Fruit fly (Drosophila melanogaster) whole organism, embryonic: ENCODE results near the gene CG1463.
A peak's percentile ranks its signal among the peaks of the same experiment; 100 is the strongest.

Source experiments
- ATbp ChIP-seq: fragments of 200-800 bp; sonication (Bioruptor generic); optimal IDR thresholded peaks from 2 replicates; lab custom pipeline; 2017; ENCODE audit warnings: missing biosample characterization, mild to moderate bottlenecking, missing genetic modification characterization, missing genetic modification reagents
- Aef1 ChIP-seq: fragments of 200-800 bp; sonication (Bioruptor generic); IDR thresholded peaks from 3 replicates; pipeline ENCODE4 v1.3.6; 2022; ENCODE audit warnings: missing biosample characterization, missing genetic modification characterization
- B-H2 ChIP-seq: fragments of 200-800 bp; sonication (Bioruptor generic); optimal IDR thresholded peaks from 2 replicates; lab custom pipeline; 2018; ENCODE audit warnings: missing biosample characterization, mild to moderate bottlenecking, missing genetic modification characterization
- Bgb ChIP-seq: fragments of 200-800 bp; sonication (Bioruptor generic); IDR thresholded peaks from 2 replicates; pipeline ENCODE4 v1.3.6; 2022; ENCODE audit warnings: missing biosample characterization, missing genetic modification characterization; ENCODE audit not compliant: partially characterized antibody
- CG10979 ChIP-seq: fragments of 200-800 bp; sonication (Bioruptor generic); optimal IDR thresholded peaks from 2 replicates; lab custom pipeline; 2018; ENCODE audit warnings: missing biosample characterization, mild to moderate bottlenecking, missing genetic modification characterization, moderate library complexity
- CG12236 ChIP-seq: fragments of 200-800 bp; sonication (Bioruptor generic); optimal IDR thresholded peaks from 2 replicates; lab custom pipeline; 2016; ENCODE audit warnings: missing biosample characterization, missing genetic modification characterization
- CG12744 ChIP-seq: fragments of 200-800 bp; sonication (Bioruptor generic); optimal IDR thresholded peaks from 2 replicates; lab custom pipeline; 2016; ENCODE audit warnings: missing biosample characterization, missing genetic modification characterization
- CG14710 ChIP-seq: fragments of 200-800 bp; sonication (Bioruptor generic); optimal IDR thresholded peaks from 3 replicates; lab custom pipeline; 2019; ENCODE audit warnings: missing biosample characterization, mild to moderate bottlenecking, missing genetic modification characterization, moderate library complexity
- CG15601 ChIP-seq: fragments of 200-800 bp; sonication (Bioruptor generic); optimal IDR thresholded peaks from 3 replicates; lab custom pipeline; 2019; ENCODE audit warnings: missing biosample characterization, mild to moderate bottlenecking, missing genetic modification characterization, moderate library complexity
- CG1603 ChIP-seq: fragments of 200-800 bp; sonication (Bioruptor generic); optimal IDR thresholded peaks from 2 replicates; lab custom pipeline; 2019; ENCODE audit warnings: missing biosample characterization, mild to moderate bottlenecking, missing genetic modification characterization, moderate library complexity
- CG17328 ChIP-seq: fragments of 200-800 bp; sonication (Bioruptor generic); IDR thresholded peaks from 2 replicates; pipeline ENCODE4 v1.3.6; 2022; ENCODE audit warnings: missing biosample characterization, missing genetic modification characterization
- CG17359 ChIP-seq: fragments of 200-800 bp; sonication (Bioruptor generic); optimal IDR thresholded peaks from 3 replicates; lab custom pipeline; 2018; ENCODE audit warnings: missing biosample characterization, mild to moderate bottlenecking, missing genetic modification characterization, moderate library complexity
- CG17361 ChIP-seq: fragments of 200-800 bp; sonication (Bioruptor generic); IDR thresholded peaks from 3 replicates; pipeline ENCODE4 v1.3.6; 2022; ENCODE audit warnings: missing biosample characterization, missing genetic modification characterization
- CG17568 ChIP-seq: fragments of 200-800 bp; sonication (Bioruptor generic); optimal IDR thresholded peaks from 2 replicates; lab custom pipeline; 2018; ENCODE audit warnings: missing biosample characterization, mild to moderate bottlenecking, missing genetic modification characterization, moderate library complexity
- CG17802 ChIP-seq: fragments of 200-800 bp; sonication (Bioruptor generic); optimal IDR thresholded peaks from 2 replicates; lab custom pipeline; 2018; ENCODE audit warnings: missing biosample characterization, mild to moderate bottlenecking, missing genetic modification characterization, moderate library complexity
- CG2712 ChIP-seq: fragments of 200-800 bp; optimal IDR thresholded peaks from 3 replicates; lab custom pipeline; 2019; ENCODE audit warnings: missing biosample characterization, mild to moderate bottlenecking, missing genetic modification characterization, moderate library complexity
- CG2889 ChIP-seq: fragments of 200-800 bp; sonication (Bioruptor generic); IDR thresholded peaks from 3 replicates; pipeline ENCODE4 v1.3.6; 2022; ENCODE audit warnings: missing biosample characterization, missing genetic modification characterization
- CG32767 ChIP-seq: fragments of 200-800 bp; sonication (Bioruptor generic); IDR thresholded peaks from 2 replicates; pipeline ENCODE4 v1.3.6; 2022; ENCODE audit warnings: missing biosample characterization, missing genetic modification characterization
- CG34422 ChIP-seq: fragments of 200-800 bp; sonication (Bioruptor generic); IDR thresholded peaks from 3 replicates; pipeline ENCODE4 v1.3.6; 2022; ENCODE audit warnings: missing biosample characterization, missing genetic modification characterization
- CG6813 ChIP-seq: fragments of 200-800 bp; sonication (Bioruptor generic); optimal IDR thresholded peaks from 2 replicates; lab custom pipeline; 2017; ENCODE audit warnings: missing biosample characterization, missing genetic modification characterization, mild to moderate bottlenecking, moderate library complexity, missing genetic modification reagents
- CG7786 ChIP-seq: fragments of 200-800 bp; sonication (Bioruptor generic); optimal IDR thresholded peaks from 2 replicates; lab custom pipeline; 2016; ENCODE audit warnings: missing biosample characterization, missing genetic modification characterization
- CG8359 ChIP-seq: fragments of 200-800 bp; sonication (Bioruptor generic); optimal IDR thresholded peaks from 2 replicates; lab custom pipeline; 2017; ENCODE audit warnings: missing biosample characterization, mild to moderate bottlenecking, missing genetic modification characterization, borderline replicate concordance
- CG8944 ChIP-seq: fragments of 200-800 bp; sonication (Bioruptor generic); optimal IDR thresholded peaks from 3 replicates; lab custom pipeline; 2016; ENCODE audit warnings: missing biosample characterization, missing genetic modification characterization
- Chrac-16 ChIP-seq: fragments of 200-800 bp; sonication (Bioruptor generic); optimal IDR thresholded peaks from 3 replicates; lab custom pipeline; 2016; ENCODE audit warnings: missing biosample characterization, missing genetic modification characterization
- Drgx ChIP-seq: fragments of 200-800 bp; sonication (Bioruptor generic); IDR thresholded peaks from 2 replicates; pipeline ENCODE4 v1.3.6; 2022; ENCODE audit warnings: missing biosample characterization, missing genetic modification characterization
- HLH54F ChIP-seq: fragments of 200-800 bp; sonication (Bioruptor generic); optimal IDR thresholded peaks from 3 replicates; lab custom pipeline; 2016; ENCODE audit warnings: missing biosample characterization, missing genetic modification characterization
- Hand ChIP-seq: fragments of 200-800 bp; sonication (Bioruptor generic); optimal IDR thresholded peaks from 2 replicates; lab custom pipeline; 2017; ENCODE audit warnings: mild to moderate bottlenecking, missing biosample characterization, missing genetic modification reagents, missing genetic modification characterization
- Hr51 ChIP-seq, 2 experiments: fragments of 200-800 bp; sonication (Bioruptor generic); optimal IDR thresholded peaks; 2 replicates in 1 of 2; 3 replicates in 1 of 2; lab custom pipeline; 2016 to 2018; ENCODE audit warnings: missing biosample characterization in 2 of 2, missing genetic modification characterization in 2 of 2, mild to moderate bottlenecking in 1 of 2, moderate library complexity in 1 of 2
- Nf-YA ChIP-seq: fragments of 200-800 bp; sonication (Bioruptor generic); IDR thresholded peaks from 2 replicates; pipeline ENCODE4 v1.3.6; 2022; ENCODE audit warnings: missing biosample characterization, missing genetic modification characterization
- Rx ChIP-seq: fragments of 200-800 bp; sonication (Bioruptor generic); IDR thresholded peaks from 2 replicates; pipeline ENCODE4 v1.3.6; 2022; ENCODE audit warnings: missing biosample characterization, missing genetic modification characterization
- Six4 ChIP-seq: fragments of 200-800 bp; sonication (Bioruptor generic); optimal IDR thresholded peaks from 2 replicates; lab custom pipeline; 2016; ENCODE audit warnings: missing biosample characterization, missing genetic modification characterization
- chm ChIP-seq: fragments of 200-800 bp; sonication (Bioruptor generic); IDR thresholded peaks from 2 replicates; pipeline ENCODE4 v1.3.6; 2022; ENCODE audit warnings: missing biosample characterization, missing genetic modification characterization
- chn ChIP-seq: fragments of 200-800 bp; sonication (Bioruptor generic); optimal IDR thresholded peaks from 2 replicates; lab custom pipeline; 2016; ENCODE audit warnings: missing biosample characterization, missing genetic modification characterization
- crc ChIP-seq: fragments of 200-800 bp; sonication (Bioruptor generic); optimal IDR thresholded peaks from 2 replicates; lab custom pipeline; 2016; ENCODE audit warnings: missing biosample characterization, missing genetic modification characterization
- dmrt99B ChIP-seq: fragments of 200-800 bp; sonication (Bioruptor generic); optimal IDR thresholded peaks from 2 replicates; lab custom pipeline; 2018; ENCODE audit warnings: missing biosample characterization, mild to moderate bottlenecking, missing genetic modification characterization, moderate library complexity
- fd3F ChIP-seq: fragments of 200-800 bp; sonication (Bioruptor generic); optimal IDR thresholded peaks from 2 replicates; lab custom pipeline; 2018; ENCODE audit warnings: missing biosample characterization, mild to moderate bottlenecking, missing genetic modification characterization, moderate library complexity
- grau ChIP-seq: fragments of 200-800 bp; optimal IDR thresholded peaks from 3 replicates; lab custom pipeline; 2019; ENCODE audit warnings: missing biosample characterization, mild to moderate bottlenecking, missing genetic modification characterization, moderate library complexity
- grn ChIP-seq: fragments of 200-800 bp; sonication (Bioruptor generic); optimal IDR thresholded peaks from 3 replicates; lab custom pipeline; 2017; ENCODE audit warnings: missing biosample characterization, missing genetic modification characterization
- ind ChIP-seq: fragments of 200-800 bp; sonication (Bioruptor generic); optimal IDR thresholded peaks from 3 replicates; lab custom pipeline; 2016; ENCODE audit warnings: missing biosample characterization, missing genetic modification characterization
- jing ChIP-seq: fragments of 200-800 bp; sonication (Bioruptor generic); optimal IDR thresholded peaks from 2 replicates; lab custom pipeline; 2018; ENCODE audit warnings: missing biosample characterization, mild to moderate bottlenecking, missing genetic modification characterization
- kni ChIP-seq: fragments of 200-800 bp; sonication (Bioruptor generic); optimal IDR thresholded peaks from 3 replicates; lab custom pipeline; 2017; ENCODE audit warnings: mild to moderate bottlenecking, missing biosample characterization, missing genetic modification reagents, missing genetic modification characterization
- otp ChIP-seq: fragments of 200-800 bp; sonication (Bioruptor generic); IDR thresholded peaks from 3 replicates; pipeline ENCODE4, ENCODE4 v1.3.6; 2022; ENCODE audit warnings: missing biosample characterization, missing genetic modification characterization
- row ChIP-seq: fragments of 200-800 bp; sonication (Bioruptor generic); IDR thresholded peaks from 3 replicates; pipeline ENCODE4 v1.3.6; 2022; ENCODE audit warnings: missing biosample characterization, missing genetic modification characterization
- run ChIP-seq: fragments of 200-800 bp; sonication (Bioruptor generic); optimal IDR thresholded peaks from 3 replicates; lab custom pipeline; 2018; ENCODE audit warnings: missing biosample characterization, mild to moderate bottlenecking, missing genetic modification characterization
- slp2 ChIP-seq: fragments of 200-800 bp; sonication (Bioruptor generic); optimal IDR thresholded peaks from 2 replicates; lab custom pipeline; 2016; ENCODE audit warnings: missing biosample characterization, missing genetic modification characterization
- sob ChIP-seq: fragments of 200-800 bp; sonication (Bioruptor generic); IDR thresholded peaks from 2 replicates; pipeline ENCODE4 v1.3.6; 2022; ENCODE audit warnings: missing biosample characterization, missing genetic modification characterization
- sqz ChIP-seq: fragments of 200-800 bp; sonication (Bioruptor generic); optimal IDR thresholded peaks from 3 replicates; lab custom pipeline; 2018; ENCODE audit warnings: missing biosample characterization, mild to moderate bottlenecking, missing genetic modification characterization
- ttk ChIP-seq: fragments of 200-800 bp; sonication (Bioruptor generic); IDR thresholded peaks from 2 replicates; pipeline ENCODE4 v2.1.2; 2022; ENCODE audit warnings: missing biosample characterization, missing genetic modification characterization
- zf30C ChIP-seq: fragments of 200-800 bp; sonication (Bioruptor generic); optimal IDR thresholded peaks from 3 replicates; lab custom pipeline; 2018; ENCODE audit warnings: missing biosample characterization, mild to moderate bottlenecking, missing genetic modification characterization
- zfh2 ChIP-seq: fragments of 200-800 bp; sonication (Bioruptor generic); optimal IDR thresholded peaks from 2 replicates; lab custom pipeline; 2016; ENCODE audit warnings: missing biosample characterization, missing genetic modification characterization

The CG1463 gene

DNA sequence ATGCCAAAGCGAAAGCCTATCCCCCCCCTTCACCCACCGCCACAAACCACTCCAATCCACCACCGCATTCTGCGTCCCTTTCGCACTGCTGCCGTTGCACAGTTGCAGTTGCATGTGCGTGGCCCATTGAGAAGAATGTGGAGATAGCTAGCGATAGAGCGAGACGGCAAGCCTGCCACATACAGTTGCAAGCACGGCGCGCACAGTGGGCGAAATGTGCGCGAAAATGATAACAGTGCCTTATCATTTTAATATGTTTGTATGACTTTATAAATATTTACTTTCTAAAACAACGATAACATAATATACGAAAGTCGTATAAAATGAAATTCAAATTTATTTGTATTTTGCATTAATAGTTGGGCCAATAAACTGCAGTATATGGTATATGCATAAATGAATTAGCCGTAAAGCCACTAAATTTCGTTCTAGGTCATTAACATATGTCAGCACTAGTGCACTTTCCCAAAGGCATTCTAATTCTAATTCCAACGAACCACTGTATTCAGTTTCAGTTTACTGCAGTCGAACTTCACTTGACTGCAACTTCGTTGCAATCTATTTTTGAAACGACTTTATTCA lies 35.5 kb downstream of the CG1463 start:
- TF ChIP-seq CG14710 (peak; percentile 85), ind (peak; percentile 42), CG12236 (GFP tag; lab: Kevin White, UChicago) (peak; percentile 57), CG10979 (tag; lab: Kevin White, UChicago) (peak; percentile 90), CG34422 (no peak), Drgx (GFP tag; lab: Robert Waterston, UW) (peak; percentile 86), chn (peak; percentile 78), grau (tag; lab: Kevin White, UChicago) (peak; percentile 66), fd3F (GFP tag; lab: Kevin White, UChicago) (no peak), crc (GFP tag; lab: Kevin White, UChicago) (no peak), CG2712 (tag; lab: Kevin White, UChicago) (peak; percentile 86), Rx (0 out of 2 replicates have a peak, but pooled peaks have one; percentile 22), slp2 (GFP tag; lab: Kevin White, UChicago) (peak; percentile 51), sob (GFP tag; lab: Robert Waterston, UW) (no peak), Aef1 (GFP tag; lab: Robert Waterston, UW) (no peak), ATbp (GFP tag; lab: Kevin White, UChicago) (peak; percentile 61), sqz (GFP tag; lab: Kevin White, UChicago) (peak; percentile 32), jing (GFP tag; lab: Kevin White, UChicago) (peak; percentile 49), HLH54F (GFP tag; lab: Kevin White, UChicago) (peak; percentile 15), Nf-YA (GFP tag; lab: Robert Waterston, UW) (0 out of 2 replicates have a peak, but pooled peaks have one; percentile 6), CG12744 (no peak), B-H2 (GFP tag; lab: Kevin White, UChicago) (no peak), CG32767 (GFP tag; lab: Robert Waterston, UW) (peak; percentile 46; the same call in 1 of the 2 replicates), CG8944 (GFP tag; lab: Kevin White, UChicago) (peak; percentile 9), CG17361 (GFP tag; lab: Robert Waterston, UW) (peak; percentile 91), CG15601 (peak; percentile 72), zf30C (GFP tag; lab: Kevin White, UChicago) (no peak), Hr51 (GFP tag; optimal IDR thresholded peaks at IDR 0.05; lab: Kevin White, UChicago) (peak in 1 of 2 experiments; percentile 48), Six4 (GFP tag; lab: Kevin White, UChicago) (peak; percentile 72), otp (peak; percentile 62; the same call in 1 of the 3 replicates), zfh2 (GFP tag; lab: Kevin White, UChicago) (no peak), kni (GFP tag; lab: Kevin White, UChicago) (no peak), Bgb (GFP tag; lab: Robert Waterston, UW) (no peak), chm (GFP tag; lab: Robert Waterston, UW) (no peak; the same call in 1 of the 2 replicates), grn (GFP tag; lab: Kevin White, UChicago) (no peak), row (GFP tag; lab: Robert Waterston, UW) (peak; percentile 60), CG7786 (GFP tag; lab: Kevin White, UChicago) (no peak), CG17568 (GFP tag; lab: Kevin White, UChicago) (peak; percentile 12), CG6813 (GFP tag; lab: Kevin White, UChicago) (peak; percentile 62), CG17328 (peak; percentile 61), CG8359 (GFP tag; lab: Kevin White, UChicago) (peak; percentile 70), CG2889 (GFP tag; lab: Robert Waterston, UW) (no peak), ttk (GFP tag; lab: Robert Waterston, UW) (no peak), CG17359 (tag; lab: Kevin White, UChicago) (peak; percentile 57), dmrt99B (tag; lab: Kevin White, UChicago) (peak; percentile 68), run (tag; lab: Kevin White, UChicago) (no peak), Hand (no peak), CG17802 (no peak), Chrac-16 (peak; percentile 64), CG1603 (tag; lab: Kevin White, UChicago) (peak; percentile 77)
